Fruit fly (Drosophila melanogaster) whole organism, pupa: ENCODE results near the gene TfIIFalpha.

Experiments used
- CG10348 ChIP-seq: fragments of 200-800 bp; sonication (Bioruptor generic); IDR thresholded peaks from 2 replicates; pipeline ENCODE4 v1.3.6; 2022; ENCODE audit warnings: missing biosample characterization, missing genetic modification characterization
- CG12605 ChIP-seq: fragments of 200-800 bp; sonication (Bioruptor generic); IDR thresholded peaks from 2 replicates; pipeline ENCODE4 v1.3.6; 2022; ENCODE audit warnings: missing biosample characterization, missing genetic modification characterization
- CG13204 ChIP-seq: fragments of 200-800 bp; sonication (Bioruptor generic); optimal IDR thresholded peaks from 2 replicates; lab custom pipeline; 2018; ENCODE audit warnings: missing biosample characterization, mild to moderate bottlenecking, missing genetic modification characterization, moderate library complexity
- CG14655 ChIP-seq: fragments of 200-800 bp; sonication (Bioruptor generic); optimal IDR thresholded peaks from 3 replicates; lab custom pipeline; 2017; ENCODE audit warnings: mild to moderate bottlenecking, missing biosample characterization, missing genetic modification reagents, missing genetic modification characterization
- CG15710 ChIP-seq: fragments of 200-800 bp; sonication (Bioruptor generic); optimal IDR thresholded peaks from 2 replicates; lab custom pipeline; 2018; ENCODE audit warnings: missing biosample characterization, mild to moderate bottlenecking, missing genetic modification characterization, moderate library complexity
- CG17806 ChIP-seq: fragments of 200-800 bp; sonication (Bioruptor generic); optimal IDR thresholded peaks from 2 replicates; lab custom pipeline; 2018; ENCODE audit warnings: missing biosample characterization, mild to moderate bottlenecking, missing genetic modification characterization, moderate library complexity
- CG32121 ChIP-seq: fragments of 200-800 bp; sonication (Bioruptor generic); IDR thresholded peaks from 2 replicates; pipeline ENCODE4 v1.3.6; 2022; ENCODE audit warnings: missing biosample characterization, missing genetic modification characterization
- CG34367 ChIP-seq: fragments of 200-800 bp; sonication (Bioruptor generic); optimal IDR thresholded peaks from 2 replicates; lab custom pipeline; 2018; ENCODE audit warnings: missing biosample characterization, mild to moderate bottlenecking, missing genetic modification characterization
- CG4496 ChIP-seq: fragments of 200-800 bp; sonication (Bioruptor generic); IDR thresholded peaks from 3 replicates; pipeline ENCODE4 v1.3.6; 2022; ENCODE audit warnings: missing biosample characterization, missing genetic modification characterization
- CG8159 ChIP-seq: fragments of 200-800 bp; sonication (Bioruptor generic); optimal IDR thresholded peaks from 3 replicates; lab custom pipeline; 2018; ENCODE audit warnings: missing biosample characterization, mild to moderate bottlenecking, missing genetic modification characterization, moderate library complexity
- CG8301 ChIP-seq: fragments of 200-800 bp; sonication (Bioruptor generic); optimal IDR thresholded peaks from 2 replicates; lab custom pipeline; 2018; ENCODE audit warnings: missing biosample characterization, mild to moderate bottlenecking, missing genetic modification characterization
- CG9948 ChIP-seq: fragments of 200-800 bp; sonication (Bioruptor generic); optimal IDR thresholded peaks from 2 replicates; lab custom pipeline; 2018; ENCODE audit warnings: missing biosample characterization, mild to moderate bottlenecking, missing genetic modification characterization, moderate library complexity
- D1 ChIP-seq: fragments of 200-800 bp; sonication (Bioruptor generic); optimal IDR thresholded peaks from 2 replicates; lab custom pipeline; 2018; ENCODE audit warnings: missing biosample characterization, mild to moderate bottlenecking, missing genetic modification characterization, moderate library complexity
- EcR ChIP-seq: fragments of 200-800 bp; sonication (Bioruptor generic); optimal IDR thresholded peaks from 3 replicates; lab custom pipeline; 2019; ENCODE audit warnings: missing biosample characterization, missing genetic modification characterization, mild to moderate bottlenecking, moderate library complexity, missing genetic modification reagents
- Ets98B ChIP-seq: fragments of 200-800 bp; sonication (Bioruptor generic); IDR thresholded peaks from 2 replicates; pipeline ENCODE4 v1.3.6; 2022; ENCODE audit warnings: missing biosample characterization, missing genetic modification characterization
- Pif1A ChIP-seq: fragments of 200-800 bp; sonication (Bioruptor generic); optimal IDR thresholded peaks from 3 replicates; lab custom pipeline; 2016; ENCODE audit warnings: missing biosample characterization, missing genetic modification characterization
- Pif1B ChIP-seq: fragments of 200-800 bp; sonication (Bioruptor generic); optimal IDR thresholded peaks from 3 replicates; lab custom pipeline; 2016; ENCODE audit warnings: missing biosample characterization, missing genetic modification characterization
- Snoo ChIP-seq: fragments of 200-800 bp; sonication (Bioruptor generic); optimal IDR thresholded peaks from 3 replicates; lab custom pipeline; 2017; ENCODE audit warnings: missing biosample characterization, mild to moderate bottlenecking, missing genetic modification characterization, inconsistent platforms
- fd96Ca ChIP-seq: fragments of 200-800 bp; sonication (Bioruptor generic); IDR thresholded peaks from 3 replicates; pipeline ENCODE4 v1.3.6; 2022; ENCODE audit warnings: missing biosample characterization, missing genetic modification characterization
- gl ChIP-seq: fragments of 200-800 bp; sonication (Bioruptor generic); optimal IDR thresholded peaks from 2 replicates; lab custom pipeline; 2018; ENCODE audit warnings: missing biosample characterization, mild to moderate bottlenecking, missing genetic modification characterization
- rn ChIP-seq: fragments of 200-800 bp; sonication (Bioruptor generic); IDR thresholded peaks from 2 replicates; pipeline ENCODE4 v1.3.6; 2022; ENCODE audit warnings: missing biosample characterization, missing genetic modification characterization

The TfIIFalpha gene

DNA sequence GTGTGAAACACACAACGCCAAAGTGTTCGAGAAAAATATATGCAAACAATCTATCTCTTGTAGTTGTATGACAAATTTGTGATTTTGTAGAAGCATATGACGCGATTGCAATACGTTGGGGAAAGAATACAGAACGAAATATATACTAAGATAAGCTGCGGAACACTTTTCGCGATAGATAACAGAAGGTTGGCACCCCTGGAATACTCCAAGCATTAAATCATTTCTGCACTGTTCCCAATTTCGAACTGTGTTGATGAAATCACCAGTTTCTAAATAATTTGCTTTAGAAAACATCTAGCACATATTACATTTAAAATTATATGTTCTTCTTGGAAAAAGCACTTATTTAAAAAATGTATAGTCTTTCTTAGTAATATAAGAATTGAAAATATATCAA lies 25.9 kb upstream of the TfIIFalpha start:
- TF ChIP-seq CG9948 (tag; lab: Kevin White, UChicago): no peak
- TF ChIP-seq CG17806 (tag; lab: Kevin White, UChicago): no peak
- no peak for TF ChIP-seq Ets98B (GFP tag; lab: Robert Waterston, UW)
- no peak for TF ChIP-seq Pif1B

DNA sequence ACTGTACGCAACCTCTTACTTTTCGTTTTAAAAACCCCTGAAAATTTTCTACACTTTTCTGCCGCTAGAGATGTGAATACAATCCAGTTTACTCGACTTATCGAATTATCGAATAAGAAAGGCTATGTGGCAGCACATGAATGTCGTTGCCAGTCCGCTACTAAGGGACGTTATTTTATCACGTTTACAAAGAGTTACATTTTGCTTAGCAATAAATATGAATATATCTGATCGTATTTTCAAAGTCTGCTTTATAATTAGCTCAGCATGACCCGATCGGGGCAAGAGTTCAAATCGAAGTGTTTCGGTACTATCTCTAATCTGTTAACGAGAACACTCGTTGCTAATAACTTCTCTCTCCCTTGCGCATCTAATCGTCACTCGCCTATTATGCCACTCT lies 12.2 kb upstream of the TfIIFalpha start, which contains the start of gene CG42724:
Gene CG42724 (minus strand): TSS at position 189 of the 400 bp plus-strand sequence.
- TF ChIP-seq Ets98B (GFP tag; lab: Robert Waterston, UW) (peak; percentile 28; the same call in 1 of the 2 replicates), fd96Ca (peak; percentile 73), CG9948 (tag; lab: Kevin White, UChicago) (no peak)
- TF ChIP-seq, all 21 proteins: peak for 2

DNA sequence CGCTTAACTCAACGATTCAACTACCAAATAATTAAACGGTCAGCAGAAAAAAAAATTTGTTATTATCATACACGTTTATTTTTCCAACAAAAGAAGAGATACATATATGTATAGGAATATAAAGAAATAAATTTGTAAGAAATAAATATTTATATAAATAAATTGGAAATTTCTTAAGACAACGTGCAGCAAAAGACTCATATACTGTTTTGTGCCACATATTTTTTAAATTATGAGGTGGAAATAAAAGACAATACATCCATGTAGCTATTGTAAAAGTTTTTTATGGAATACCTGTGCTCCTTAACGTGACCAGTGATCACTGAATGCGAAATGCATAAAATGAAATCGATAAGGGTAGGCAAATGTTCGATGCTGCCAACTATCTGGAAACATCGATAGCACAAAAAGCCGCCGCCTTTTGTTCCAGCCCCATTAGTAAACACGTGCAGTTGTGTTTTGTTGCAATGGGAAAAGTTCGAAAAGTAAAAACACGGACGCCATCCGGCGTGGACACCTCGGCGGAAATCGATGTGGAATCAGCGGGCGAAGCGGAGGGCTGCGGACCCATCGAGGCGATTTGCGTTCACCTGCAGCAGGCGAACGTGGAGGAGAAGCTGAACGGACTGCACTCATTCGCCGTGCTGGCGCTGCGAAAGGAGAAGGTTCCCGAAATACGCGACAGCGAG lies 11.6 kb upstream of the TfIIFalpha start, which contains the start of gene CG10286:
Gene CG10286 (plus strand): TSS at position 416 of the 689 bp plus-strand sequence.
- no peak for TF ChIP-seq rn (GFP tag; lab: Robert Waterston, UW)
- peak; percentile 18 for TF ChIP-seq CG9948 (tag; lab: Kevin White, UChicago)
- TF ChIP-seq CG15710 (tag; lab: Kevin White, UChicago): peak; percentile 16
- TF ChIP-seq CG17806 (tag; lab: Kevin White, UChicago): peak; percentile 31
- TF ChIP-seq CG10348 (GFP tag; lab: Robert Waterston, UW): no peak
- TF ChIP-seq, all 21 proteins: peak for 3

DNA sequence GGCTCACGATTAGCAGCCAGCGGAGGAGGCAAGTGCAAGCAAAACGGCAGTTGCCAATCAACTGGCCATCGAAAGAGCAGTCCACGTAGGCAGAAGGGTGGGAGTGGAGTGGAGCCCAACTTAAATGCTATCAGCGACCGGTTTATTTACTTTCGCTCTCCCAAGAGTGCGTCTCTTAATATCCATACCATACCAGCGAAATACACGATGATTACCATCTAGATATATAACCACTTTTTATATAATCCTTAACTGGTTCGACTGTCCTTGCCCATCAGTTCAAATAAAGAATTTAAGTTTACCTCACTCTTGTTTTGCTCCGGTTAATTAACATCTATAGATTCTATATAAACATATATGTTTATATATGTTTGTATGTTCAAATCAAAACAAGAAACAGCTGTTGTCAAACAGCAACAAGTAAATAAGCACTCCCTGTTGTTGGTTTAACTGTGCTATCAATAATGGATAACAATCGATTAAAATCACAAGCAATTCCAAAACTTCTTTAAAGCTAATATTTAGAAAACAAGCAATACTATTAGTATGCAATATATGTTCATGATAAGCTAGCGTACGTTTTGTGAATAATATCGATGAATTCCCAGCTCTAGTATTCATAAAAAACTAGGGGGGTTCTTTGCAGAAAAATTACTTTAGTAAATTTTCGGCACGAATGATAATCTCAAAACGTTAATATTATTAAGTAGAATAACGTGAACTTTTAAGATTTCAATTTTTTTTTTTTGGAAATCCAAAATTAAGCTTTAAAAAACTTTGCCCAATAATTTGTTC lies 6.6 kb upstream of the TfIIFalpha start:
- peak; percentile 17; the same call in 1 of the 2 replicates for TF ChIP-seq Ets98B (GFP tag; lab: Robert Waterston, UW)
- no peak for TF ChIP-seq Pif1B
- peak; percentile 7 for TF ChIP-seq CG15710 (tag; lab: Kevin White, UChicago)
- peak; percentile 34 for TF ChIP-seq CG12605 (GFP tag; lab: Robert Waterston, UW)
- TF ChIP-seq EcR: peak; percentile 61
- TF ChIP-seq rn (GFP tag; lab: Robert Waterston, UW): no peak
- no peak for TF ChIP-seq CG14655
- TF ChIP-seq CG13204 (GFP tag; lab: Kevin White, UChicago): no peak
- no peak for TF ChIP-seq CG10348 (GFP tag; lab: Robert Waterston, UW)
- TF ChIP-seq D1: no peak
- TF ChIP-seq Pif1A (GFP tag; lab: Kevin White, UChicago): no peak
- peak; percentile 46; the same call in 1 of the 3 replicates for TF ChIP-seq CG4496
- no peak for TF ChIP-seq fd96Ca
- TF ChIP-seq CG9948 (tag; lab: Kevin White, UChicago): peak; percentile 3
- peak; percentile 44 for TF ChIP-seq CG8159
- TF ChIP-seq Snoo (tag; lab: Kevin White, UChicago): peak; percentile 9
- no peak for TF ChIP-seq CG34367 (tag; lab: Kevin White, UChicago)
- peak; percentile 42 for TF ChIP-seq CG8301 (tag; lab: Kevin White, UChicago)
- TF ChIP-seq gl (tag; lab: Kevin White, UChicago): peak; percentile 0
- 0 out of 2 replicates have a peak, but pooled peaks have one; percentile 12 for TF ChIP-seq CG32121
- TF ChIP-seq CG17806 (tag; lab: Kevin White, UChicago): peak; percentile 11

DNA sequence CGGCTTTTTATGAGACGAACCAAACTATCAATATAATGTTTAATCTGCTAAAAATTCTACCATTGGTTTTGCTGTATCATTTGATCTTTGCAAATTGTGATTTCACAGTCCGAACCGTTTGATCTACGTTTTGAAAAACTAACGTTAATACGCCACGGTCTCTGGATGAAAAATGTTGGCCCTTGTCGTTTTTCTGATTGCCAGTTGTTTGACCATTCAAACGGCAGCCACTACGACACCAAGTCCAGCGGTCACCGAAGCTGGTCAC lies 6.0 kb upstream of the TfIIFalpha start, which contains the start of gene CG42564:
Gene CG42564 (plus strand): TSS at position 169 of the 268 bp plus-strand sequence.
- no peak for TF ChIP-seq Snoo (tag; lab: Kevin White, UChicago)
- no peak for TF ChIP-seq CG32121
- TF ChIP-seq D1: no peak
- TF ChIP-seq CG8159: no peak

DNA sequence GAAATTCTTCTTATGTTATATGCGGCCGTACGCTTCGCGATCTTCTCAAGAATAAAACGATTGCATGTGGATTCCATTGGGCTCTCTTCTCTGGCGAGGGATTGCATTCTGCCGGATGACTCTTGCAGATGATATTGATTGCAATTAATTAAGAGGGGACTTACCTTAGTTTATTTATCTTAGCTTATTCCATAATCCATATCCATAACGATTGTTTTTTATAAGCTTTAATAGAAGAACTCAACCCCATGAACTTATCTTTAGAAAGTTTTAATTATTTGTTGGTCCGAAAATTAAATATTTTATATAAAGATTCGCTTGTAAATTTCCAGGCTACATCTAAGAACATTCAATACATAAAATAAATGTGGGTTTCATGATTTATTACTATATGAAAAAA lies 4.3 kb upstream of the TfIIFalpha start, which contains the start of gene CRAT:
Gene CRAT (minus strand): TSS at position 101 of the 400 bp plus-strand sequence.
- TF ChIP-seq CG15710 (tag; lab: Kevin White, UChicago) (no peak), Snoo (tag; lab: Kevin White, UChicago) (no peak), Pif1A (GFP tag; lab: Kevin White, UChicago) (no peak), Pif1B (no peak), CG4496 (no peak), CG32121 (no peak), CG8159 (no peak), CG17806 (tag; lab: Kevin White, UChicago) (no peak), D1 (no peak), gl (tag; lab: Kevin White, UChicago) (no peak)

DNA sequence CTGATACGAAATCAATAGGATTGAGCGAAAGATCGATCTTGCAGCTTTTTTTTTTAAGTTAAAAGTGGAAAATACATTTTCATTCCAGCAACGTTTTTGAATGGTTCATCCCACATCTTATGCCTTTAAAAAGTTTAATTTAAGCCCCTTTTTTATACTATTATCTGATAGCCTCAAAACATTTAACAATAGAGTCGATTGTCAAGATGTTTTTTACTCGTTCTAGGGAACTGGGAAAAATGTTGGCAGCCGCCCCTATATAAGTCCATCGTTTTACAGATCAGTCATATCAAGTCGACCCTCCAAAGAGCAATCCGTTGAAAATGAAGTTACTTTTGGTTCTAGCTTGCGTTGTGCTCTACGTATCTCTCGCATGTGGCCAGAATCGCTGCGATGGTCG lies 2.8 kb upstream of the TfIIFalpha start, which contains the start of gene CG42537:
Gene CG42537 (plus strand): TSS at position 301 of the 400 bp plus-strand sequence.
- TF ChIP-seq CG8159: no peak
- no peak for TF ChIP-seq Snoo (tag; lab: Kevin White, UChicago)
- no peak for TF ChIP-seq CG17806 (tag; lab: Kevin White, UChicago)
- TF ChIP-seq gl (tag; lab: Kevin White, UChicago): no peak
- TF ChIP-seq CG10348 (GFP tag; lab: Robert Waterston, UW): no peak
